Fruit fly (Drosophila melanogaster) whole organism, embryonic: ENCODE data around the gene CG34288.

Experiments
- Ada2b ChIP-seq: fragments of 200-800 bp; sonication (Bioruptor generic); IDR thresholded peaks from 2 replicates; pipeline ENCODE4 v1.3.6; 2022; ENCODE audit warnings: missing biosample characterization, missing genetic modification characterization
- Atf3 ChIP-seq: fragments of 200-800 bp; sonication (Bioruptor generic); optimal IDR thresholded peaks from 3 replicates; lab custom pipeline; 2016; ENCODE audit warnings: missing biosample characterization, missing genetic modification characterization
- Atf6 ChIP-seq: fragments of 200-800 bp; sonication (Bioruptor generic); IDR thresholded peaks from 2 replicates; pipeline ENCODE4 v1.3.6; 2022; ENCODE audit warnings: missing biosample characterization, missing genetic modification characterization
- C15 ChIP-seq: fragments of 200-800 bp; sonication (Bioruptor generic); IDR thresholded peaks from 3 replicates; pipeline ENCODE4 v1.3.6; 2022; ENCODE audit warnings: missing biosample characterization, missing genetic modification characterization
- CG11247 ChIP-seq: fragments of 200-800 bp; sonication (Bioruptor generic); IDR thresholded peaks from 2 replicates; pipeline ENCODE4 v1.3.6; 2022; ENCODE audit warnings: missing biosample characterization, missing genetic modification characterization
- CG12659 ChIP-seq: fragments of 200-800 bp; sonication (Bioruptor generic); optimal IDR thresholded peaks from 3 replicates; lab custom pipeline; 2017; ENCODE audit warnings: mild to moderate bottlenecking, missing biosample characterization, missing genetic modification reagents, missing genetic modification characterization
- CG13287 ChIP-seq: fragments of 200-800 bp; sonication (Bioruptor generic); IDR thresholded peaks from 2 replicates; pipeline ENCODE4 v1.3.6; 2022; ENCODE audit warnings: missing biosample characterization, missing genetic modification characterization; ENCODE audit not compliant: partially characterized antibody
- CG14667 ChIP-seq: fragments of 200-800 bp; sonication (Bioruptor generic); IDR thresholded peaks from 2 replicates; pipeline ENCODE4 v1.3.6; 2022; ENCODE audit warnings: missing biosample characterization, missing genetic modification characterization
- CG14860 ChIP-seq: fragments of 200-800 bp; sonication (Bioruptor generic); IDR thresholded peaks from 3 replicates; pipeline ENCODE4 v1.3.6; 2022; ENCODE audit warnings: missing biosample characterization, missing genetic modification characterization; ENCODE audit not compliant: partially characterized antibody
- CG15011 ChIP-seq: fragments of 200-800 bp; sonication (Bioruptor generic); optimal IDR thresholded peaks from 3 replicates; lab custom pipeline; 2018; ENCODE audit warnings: missing biosample characterization, mild to moderate bottlenecking, missing genetic modification characterization
- CG1602 ChIP-seq: fragments of 200-800 bp; sonication (Bioruptor generic); optimal IDR thresholded peaks from 3 replicates; lab custom pipeline; 2016; ENCODE audit warnings: missing biosample characterization, missing genetic modification characterization
- CG16813 ChIP-seq: fragments of 200-800 bp; sonication (Bioruptor generic); IDR thresholded peaks from 3 replicates; pipeline ENCODE4 v1.3.6; 2022; ENCODE audit warnings: missing biosample characterization, missing genetic modification characterization; ENCODE audit not compliant: partially characterized antibody
- CG16815 ChIP-seq: fragments of 200-800 bp; sonication (Bioruptor generic); optimal IDR thresholded peaks from 3 replicates; lab custom pipeline; 2017; ENCODE audit warnings: missing biosample characterization, mild to moderate bottlenecking, missing genetic modification characterization
- CG17328 ChIP-seq: fragments of 200-800 bp; sonication (Bioruptor generic); IDR thresholded peaks from 2 replicates; pipeline ENCODE4 v1.3.6; 2022; ENCODE audit warnings: missing biosample characterization, missing genetic modification characterization
- CG17361 ChIP-seq: fragments of 200-800 bp; sonication (Bioruptor generic); IDR thresholded peaks from 3 replicates; pipeline ENCODE4 v1.3.6; 2022; ENCODE audit warnings: missing biosample characterization, missing genetic modification characterization
- CG31365 ChIP-seq: fragments of 200-800 bp; sonication (Bioruptor generic); optimal IDR thresholded peaks from 2 replicates; lab custom pipeline; 2018; ENCODE audit warnings: missing biosample characterization, mild to moderate bottlenecking, missing genetic modification characterization
- CG33213 ChIP-seq: fragments of 200-800 bp; sonication (Bioruptor generic); optimal IDR thresholded peaks from 3 replicates; lab custom pipeline; 2016; ENCODE audit warnings: missing biosample characterization, missing genetic modification characterization
- CG4424 ChIP-seq: fragments of 200-800 bp; sonication (Bioruptor generic); optimal IDR thresholded peaks from 3 replicates; lab custom pipeline; 2016; ENCODE audit warnings: missing biosample characterization, missing genetic modification characterization
- CG6654 ChIP-seq: fragments of 200-800 bp; sonication (Bioruptor generic); optimal IDR thresholded peaks from 2 replicates; lab custom pipeline; 2017; ENCODE audit warnings: missing biosample characterization, mild to moderate bottlenecking, missing genetic modification characterization
- CG8290 ChIP-seq, 3 experiments: fragments of 200-800 bp; sonication (Bioruptor generic); optimal IDR thresholded peaks; 2 replicates each; lab custom pipeline; 2016 to 2019; ENCODE audit warnings: missing biosample characterization in 3 of 3, missing genetic modification characterization in 3 of 3, mild to moderate bottlenecking in 2 of 3, moderate library complexity in 1 of 3
- CG8388 ChIP-seq: fragments of 200-800 bp; sonication (Bioruptor generic); optimal IDR thresholded peaks from 2 replicates; lab custom pipeline; 2019; ENCODE audit warnings: missing biosample characterization, mild to moderate bottlenecking, missing genetic modification characterization, moderate library complexity
- CG9797 ChIP-seq: fragments of 200-800 bp; sonication (Bioruptor generic); optimal IDR thresholded peaks from 3 replicates; lab custom pipeline; 2018; ENCODE audit warnings: missing biosample characterization, mild to moderate bottlenecking, missing genetic modification characterization
- Camta ChIP-seq: fragments of 200-800 bp; sonication (Bioruptor generic); optimal IDR thresholded peaks from 2 replicates; lab custom pipeline; 2016; ENCODE audit warnings: missing biosample characterization, missing genetic modification characterization
- CkIIα-i1 ChIP-seq: fragments of 200-800 bp; sonication (Bioruptor generic); IDR thresholded peaks from 2 replicates; pipeline ENCODE4 v1.3.6; 2022; ENCODE audit warnings: missing biosample characterization, missing genetic modification characterization
- Dbx ChIP-seq: fragments of 200-800 bp; sonication (Bioruptor generic); IDR thresholded peaks from 3 replicates; pipeline ENCODE4 v1.3.6; 2022; ENCODE audit warnings: missing biosample characterization, missing genetic modification characterization
- Deaf1 ChIP-seq: fragments of 200-800 bp; optimal IDR thresholded peaks from 3 replicates; lab custom pipeline; 2019; ENCODE audit warnings: missing biosample characterization, mild to moderate bottlenecking, missing genetic modification characterization, moderate library complexity
- Dek ChIP-seq: fragments of 200-800 bp; sonication (Bioruptor generic); optimal IDR thresholded peaks from 3 replicates; lab custom pipeline; 2019; ENCODE audit warnings: missing biosample characterization, mild to moderate bottlenecking, missing genetic modification characterization, moderate library complexity
- H15 ChIP-seq: fragments of 200-800 bp; sonication (Bioruptor generic); IDR thresholded peaks from 3 replicates; pipeline ENCODE4 v1.3.6; 2022; ENCODE audit warnings: missing biosample characterization, missing genetic modification characterization
- Hey ChIP-seq: fragments of 200-800 bp; sonication (Bioruptor generic); optimal IDR thresholded peaks from 3 replicates; lab custom pipeline; 2018; ENCODE audit warnings: missing biosample characterization, mild to moderate bottlenecking, missing genetic modification characterization
- Hr39 ChIP-seq: fragments of >200 bp; optimal IDR thresholded peaks from 2 replicates; lab custom pipeline; 2017
- Nf-YB ChIP-seq: fragments of 200-800 bp; sonication (Bioruptor generic); optimal IDR thresholded peaks from 3 replicates; lab custom pipeline; 2019; ENCODE audit warnings: missing biosample characterization, mild to moderate bottlenecking, missing genetic modification characterization, moderate library complexity
- Ravus ChIP-seq: fragments of 200-800 bp; sonication (Bioruptor generic); IDR thresholded peaks from 2 replicates; pipeline ENCODE4 v1.3.6; 2022; ENCODE audit warnings: missing biosample characterization, missing genetic modification characterization
- Six4 ChIP-seq: fragments of 200-800 bp; sonication (Bioruptor generic); optimal IDR thresholded peaks from 2 replicates; lab custom pipeline; 2016; ENCODE audit warnings: missing biosample characterization, missing genetic modification characterization
- Sry-δ ChIP-seq: fragments of 200-800 bp; sonication (Bioruptor generic); optimal IDR thresholded peaks from 2 replicates; lab custom pipeline; 2016; ENCODE audit warnings: missing biosample characterization, missing genetic modification characterization
- TFAM ChIP-seq: fragments of 200-800 bp; sonication (Bioruptor generic); optimal IDR thresholded peaks from 2 replicates; lab custom pipeline; 2017; ENCODE audit warnings: missing biosample characterization, missing genetic modification characterization, inconsistent platforms
- Vsx1 ChIP-seq: fragments of 200-800 bp; sonication (Bioruptor generic); optimal IDR thresholded peaks from 2 replicates; lab custom pipeline; 2017; ENCODE audit warnings: missing biosample characterization, mild to moderate bottlenecking, missing genetic modification characterization, missing genetic modification reagents
- chinmo ChIP-seq: fragments of 200-800 bp; sonication (Bioruptor generic); IDR thresholded peaks from 4 replicates; pipeline ENCODE4 v1.3.6; 2022; ENCODE audit warnings: missing biosample characterization, missing genetic modification characterization; ENCODE audit not compliant: partially characterized antibody
- corto ChIP-seq: fragments of 200-800 bp; sonication (Bioruptor generic); optimal IDR thresholded peaks from 2 replicates; lab custom pipeline; 2016; ENCODE audit warnings: missing biosample characterization, mild to moderate bottlenecking, missing genetic modification characterization, moderate library complexity
- crc ChIP-seq: fragments of 200-800 bp; sonication (Bioruptor generic); optimal IDR thresholded peaks from 2 replicates; lab custom pipeline; 2016; ENCODE audit warnings: missing biosample characterization, missing genetic modification characterization
- dmrt11E ChIP-seq: fragments of 200-800 bp; sonication (Bioruptor generic); optimal IDR thresholded peaks from 3 replicates; lab custom pipeline; 2018; ENCODE audit warnings: missing biosample characterization, mild to moderate bottlenecking, missing genetic modification characterization, moderate library complexity
- dysf ChIP-seq: fragments of 200-800 bp; sonication (Bioruptor generic); IDR thresholded peaks from 3 replicates; pipeline ENCODE4 v1.3.6; 2022; ENCODE audit warnings: missing biosample characterization, missing genetic modification characterization
- eve ChIP-seq, 2 experiments: fragments of >200 bp; optimal IDR thresholded peaks; 2 replicates each; lab custom pipeline; 2017; ENCODE audit warnings: missing biosample characterization in 2 of 2, missing genetic modification characterization in 2 of 2
- gce ChIP-seq: fragments of 200-800 bp; sonication (Bioruptor generic); IDR thresholded peaks from 3 replicates; pipeline ENCODE4 v1.3.6; 2022; ENCODE audit warnings: missing biosample characterization, missing genetic modification characterization
- gem ChIP-seq: fragments of 200-800 bp; sonication (Bioruptor generic); optimal IDR thresholded peaks from 2 replicates; lab custom pipeline; 2019; ENCODE audit warnings: missing biosample characterization, mild to moderate bottlenecking, missing genetic modification characterization, moderate library complexity
- lilli ChIP-seq: fragments of 200-800 bp; sonication (Bioruptor generic); optimal IDR thresholded peaks from 3 replicates; lab custom pipeline; 2016; ENCODE audit warnings: missing biosample characterization, missing genetic modification characterization
- pb ChIP-seq: fragments of 200-800 bp; sonication (Bioruptor generic); optimal IDR thresholded peaks from 3 replicates; lab custom pipeline; 2016; ENCODE audit warnings: missing biosample characterization, missing genetic modification characterization
- repo ChIP-seq: fragments of 200-800 bp; sonication (Bioruptor generic); optimal IDR thresholded peaks from 2 replicates; lab custom pipeline; 2016; ENCODE audit warnings: missing biosample characterization, missing genetic modification characterization
- sc ChIP-seq, 3 experiments: fragments of >200 bp in 2 of 3; fragments of 200-800 bp in 1 of 3; sonication (Bioruptor generic) in 1 of 3; optimal IDR thresholded peaks; 2 replicates in 2 of 3; 3 replicates in 1 of 3; lab custom pipeline; 2017; ENCODE audit warnings: mild to moderate bottlenecking in 1 of 3, missing biosample characterization in 1 of 3, missing genetic modification characterization in 1 of 3, missing genetic modification reagents in 1 of 3
- sisA ChIP-seq: fragments of 200-800 bp; sonication (Bioruptor generic); IDR thresholded peaks from 2 replicates; pipeline ENCODE4 v1.3.6; 2022; ENCODE audit warnings: missing biosample characterization, missing genetic modification characterization
- usp ChIP-seq: fragments of >200 bp; optimal IDR thresholded peaks from 2 replicates; lab custom pipeline; 2017; ENCODE audit warnings: missing biosample characterization, missing genetic modification characterization

CG34288 gene

DNA sequence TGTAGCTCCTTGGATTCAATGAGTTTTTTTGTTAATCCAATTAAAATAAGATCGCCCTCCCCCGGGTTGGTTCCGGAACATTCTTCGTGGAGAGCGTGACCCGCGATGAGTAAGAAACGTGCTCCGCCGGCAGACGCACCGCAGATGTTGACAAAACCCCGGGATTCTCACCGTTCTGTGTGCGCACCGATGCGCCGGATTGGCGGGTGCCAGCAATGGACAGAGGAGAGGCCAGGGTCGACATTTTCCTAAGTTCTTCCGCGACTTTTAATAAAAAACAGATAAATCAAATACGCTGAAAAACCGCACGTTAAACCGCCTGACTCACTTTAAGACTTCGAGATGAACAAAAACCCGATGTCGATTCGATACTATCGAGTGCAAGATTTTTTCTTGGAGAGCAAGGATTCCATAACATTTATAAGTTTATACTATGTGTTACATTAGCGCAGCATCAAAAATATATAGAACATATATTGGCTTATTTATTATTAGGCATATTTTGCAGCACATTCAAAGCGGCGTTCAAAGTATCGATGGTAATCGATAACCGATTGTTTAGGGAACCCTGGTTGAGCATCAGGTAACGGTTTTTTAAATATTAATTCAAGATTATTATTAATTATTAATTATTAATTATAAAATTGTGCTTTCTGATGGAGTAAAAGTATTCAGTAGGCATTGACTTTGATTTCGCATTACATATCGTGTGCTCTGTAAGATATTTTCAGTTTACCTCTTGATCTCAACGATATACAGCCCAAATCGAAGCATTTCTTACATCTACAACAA lies 44.2 kb upstream of the CG34288 start, which contains the start of the genes CCT1 and tHMG1 (continued):
- TF ChIP-seq H15 (no peak), chinmo (GFP tag; lab: Robert Waterston, UW) (peak; percentile 85; the same call in 3 of the 4 replicates), sisA (no peak), CG4424 (GFP tag; lab: Kevin White, UChicago) (peak; percentile 24), Camta (GFP tag; lab: Kevin White, UChicago) (no peak), Ravus (GFP tag; lab: Robert Waterston, UW) (no peak), Dek (tag; lab: Kevin White, UChicago) (no peak), CG15011 (GFP tag; lab: Kevin White, UChicago) (no peak), Ada2b (GFP tag; lab: Robert Waterston, UW) (no peak), CG17328 (GFP tag; lab: Robert Waterston, UW) (no peak), gce (no peak), CG8388 (GFP tag; lab: Kevin White, UChicago) (no peak), CG11247 (GFP tag; lab: Robert Waterston, UW) (no peak), dysf (no peak), CG16813 (GFP tag; lab: Robert Waterston, UW) (peak; percentile 96), Hr39 (no peak), CG6654 (GFP tag; lab: Kevin White, UChicago) (no peak), TFAM (GFP tag; lab: Kevin White, UChicago) (no peak), pb (GFP tag; lab: Kevin White, UChicago) (no peak), CG17361 (GFP tag; lab: Robert Waterston, UW) (no peak), corto (GFP tag; lab: Kevin White, UChicago) (no peak), Atf6 (GFP tag; lab: Robert Waterston, UW) (no peak), repo (GFP tag; lab: Kevin White, UChicago) (no peak), Atf3 (GFP tag; lab: Kevin White, UChicago) (no peak), CG1602 (GFP tag; lab: Kevin White, UChicago) (no peak), CG9797 (GFP tag; lab: Kevin White, UChicago) (peak; percentile 23), lilli (GFP tag; lab: Kevin White, UChicago) (peak; percentile 42), Dbx (no peak), CG12659 (GFP tag; lab: Kevin White, UChicago) (peak; percentile 35), CG13287 (GFP tag; lab: Robert Waterston, UW) (peak; percentile 97), Nf-YB (GFP tag; lab: Kevin White, UChicago) (no peak), C15 (no peak), crc (GFP tag; lab: Kevin White, UChicago) (no peak), CG31365 (no peak), CG14667 (GFP tag; lab: Robert Waterston, UW) (no peak), Hey (no peak), Deaf1 (no peak), Vsx1 (GFP tag; lab: Kevin White, UChicago) (no peak), Sry-δ (GFP tag; lab: Kevin White, UChicago) (peak; percentile 87), CG33213 (GFP tag; lab: Kevin White, UChicago) (no peak), eve (GFP tag; optimal IDR thresholded peaks at IDR 0.05; lab: Kevin White, UChicago) (no peak), CG8290 (GFP tag; optimal IDR thresholded peaks at IDR 0.05; lab: Kevin White, UChicago) (no peak), CG8290 (tag; optimal IDR thresholded peaks at IDR 0.05; lab: Kevin White, UChicago) (no peak), Six4 (GFP tag; lab: Kevin White, UChicago) (no peak), gem (tag; lab: Kevin White, UChicago) (no peak), CG16815 (GFP tag; lab: Kevin White, UChicago) (no peak), sc (optimal IDR thresholded peaks at IDR 0.05; lab: Kevin White, UChicago) (no peak), sc (GFP tag; optimal IDR thresholded peaks at IDR 0.05; lab: Kevin White, UChicago) (no peak), CG14860 (GFP tag; lab: Robert Waterston, UW) (peak; percentile 95), CkIIα-i1 (no peak), usp (GFP tag; lab: Kevin White, UChicago) (no peak), dmrt11E (tag; lab: Kevin White, UChicago) (no peak)
